Worm (Caenorhabditis elegans) whole organism, L2 larva: ENCODE results near the gene Y7A5A.13.

Experiments
- C34F6.9 ChIP-seq: fragments of 150-350 bp; optimal IDR thresholded peaks from 2 replicates; lab custom pipeline; 2014; ENCODE audit warnings: missing biosample characterization, missing genetic modification characterization
- F13H6.1 ChIP-seq: sonication (generic microtip); optimal IDR thresholded peaks from 2 replicates; lab custom pipeline; 2016; ENCODE audit warnings: missing genetic modification characterization, missing compliant biosample characterization
- R02D3.7 ChIP-seq: fragments of 150-350 bp; optimal IDR thresholded peaks from 2 replicates; lab custom pipeline; 2014; ENCODE audit warnings: missing biosample characterization, missing genetic modification characterization
- Y55F3AM.14 ChIP-seq: fragments of 200-800 bp; sonication (Bioruptor generic); optimal IDR thresholded peaks from 2 replicates; lab custom pipeline; 2018; ENCODE audit warnings: mild to moderate bottlenecking, missing genetic modification characterization, missing compliant biosample characterization
- alr-1 ChIP-seq: fragments of 150-350 bp; optimal IDR thresholded peaks from 2 replicates; lab custom pipeline; 2014; ENCODE audit warnings: missing biosample characterization, missing genetic modification characterization
- aly-2 ChIP-seq: fragments of 150-350 bp; optimal IDR thresholded peaks from 2 replicates; lab custom pipeline; 2014; ENCODE audit warnings: missing biosample characterization, missing genetic modification characterization
- ama-1 ChIP-seq: fragments of 150-350 bp; optimal IDR thresholded peaks from 2 replicates; lab custom pipeline; 2018; ENCODE audit warnings: inconsistent platforms
- blmp-1 ChIP-seq: sonication (generic microtip); optimal IDR thresholded peaks from 2 replicates; lab custom pipeline; 2017; ENCODE audit warnings: missing genetic modification characterization, mild to moderate bottlenecking, missing compliant biosample characterization, antibody characterized with exemption, moderate library complexity; ENCODE audit not compliant: insufficient read depth
- ceh-82 ChIP-seq: fragments of 150-350 bp; optimal IDR thresholded peaks from 2 replicates; lab custom pipeline; 2014; ENCODE audit warnings: missing biosample characterization, missing genetic modification characterization
- elt-1 ChIP-seq: fragments of 150-350 bp; optimal IDR thresholded peaks from 2 replicates; lab custom pipeline; 2014; ENCODE audit warnings: missing biosample characterization, missing genetic modification characterization
- elt-3 ChIP-seq: sonication (generic microtip); optimal IDR thresholded peaks from 2 replicates; lab custom pipeline; 2017; ENCODE audit warnings: missing biosample characterization, missing genetic modification characterization
- fos-1 ChIP-seq: fragments of 150-350 bp; optimal IDR thresholded peaks from 2 replicates; lab custom pipeline; 2014; ENCODE audit warnings: missing biosample characterization, missing genetic modification characterization
- gmeb-1 ChIP-seq: fragments of 150-350 bp; optimal IDR thresholded peaks from 2 replicates; lab custom pipeline; 2014; ENCODE audit warnings: missing biosample characterization, missing genetic modification characterization
- lin-11 ChIP-seq: fragments of 150-350 bp; sonication (generic microtip); optimal IDR thresholded peaks from 2 replicates; lab custom pipeline; 2014; ENCODE audit warnings: missing biosample characterization, missing genetic modification characterization, inconsistent platforms, mixed read lengths
- lin-13 ChIP-seq: fragments of 150-350 bp; optimal IDR thresholded peaks from 2 replicates; lab custom pipeline; 2014; ENCODE audit warnings: missing biosample characterization, missing genetic modification reagents, missing genetic modification characterization
- lsy-2 ChIP-seq, 2 experiments: fragments of 150-350 bp in 1 of 2; sonication (generic microtip) in 1 of 2; optimal IDR thresholded peaks; 2 replicates each; lab custom pipeline; 2014 to 2017; ENCODE audit warnings: missing biosample characterization in 2 of 2, missing genetic modification characterization in 2 of 2
- mab-5 ChIP-seq: fragments of 150-350 bp; optimal IDR thresholded peaks from 2 replicates; lab custom pipeline; 2014; ENCODE audit warnings: missing biosample characterization, missing genetic modification characterization
- mbf-1 ChIP-seq: sonication (generic microtip); optimal IDR thresholded peaks from 2 replicates; lab custom pipeline; 2017; ENCODE audit warnings: missing biosample characterization, missing genetic modification characterization
- mdl-1 ChIP-seq, 2 experiments: fragments of 150-350 bp in 1 of 2; sonication (generic microtip) in 1 of 2; optimal IDR thresholded peaks; 2 replicates each; lab custom pipeline; 2017; ENCODE audit warnings: missing biosample characterization in 2 of 2, missing genetic modification characterization in 2 of 2
- nhr-11 ChIP-seq: fragments of 150-350 bp; optimal IDR thresholded peaks from 2 replicates; lab custom pipeline; 2014; ENCODE audit warnings: missing biosample characterization, missing genetic modification characterization
- nhr-12 ChIP-seq: fragments of 150-350 bp; optimal IDR thresholded peaks from 2 replicates; lab custom pipeline; 2014; ENCODE audit warnings: missing biosample characterization, missing genetic modification characterization
- nhr-129 ChIP-seq: fragments of 150-350 bp; optimal IDR thresholded peaks from 2 replicates; lab custom pipeline; 2014; ENCODE audit warnings: missing biosample characterization, missing genetic modification characterization
- nhr-237 ChIP-seq: fragments of 150-350 bp; optimal IDR thresholded peaks from 2 replicates; lab custom pipeline; 2014; ENCODE audit warnings: missing biosample characterization, missing genetic modification characterization
- nhr-25 ChIP-seq: fragments of 150-350 bp; sonication (generic microtip); optimal IDR thresholded peaks from 3 replicates; lab custom pipeline; 2014; ENCODE audit warnings: missing biosample characterization, missing genetic modification characterization
- nhr-6 ChIP-seq: fragments of 150-350 bp; optimal IDR thresholded peaks from 2 replicates; lab custom pipeline; 2014; ENCODE audit warnings: missing biosample characterization, missing genetic modification characterization
- peb-1 ChIP-seq: fragments of 150-350 bp; optimal IDR thresholded peaks from 2 replicates; lab custom pipeline; 2014; ENCODE audit warnings: missing biosample characterization, missing genetic modification characterization
- sem-4 ChIP-seq: fragments of 150-350 bp; optimal IDR thresholded peaks from 2 replicates; lab custom pipeline; 2014; ENCODE audit warnings: missing biosample characterization, missing genetic modification reagents, missing genetic modification characterization
- skn-1 ChIP-seq: sonication (generic microtip); optimal IDR thresholded peaks from 2 replicates; lab custom pipeline; 2017; ENCODE audit warnings: missing biosample characterization, missing genetic modification characterization
- sma-9 ChIP-seq, 2 experiments: fragments of 150-350 bp in 1 of 2; sonication (generic microtip) in 1 of 2; optimal IDR thresholded peaks; 2 replicates each; lab custom pipeline; 2014 to 2016; ENCODE audit warnings: missing genetic modification characterization in 2 of 2, mild to moderate bottlenecking in 1 of 2, missing biosample characterization in 1 of 2, missing compliant biosample characterization in 1 of 2, missing genetic modification reagents in 1 of 2, moderate library complexity in 1 of 2
- snpc-4 ChIP-seq: fragments of 150-350 bp; optimal IDR thresholded peaks from 2 replicates; lab custom pipeline; 2014; ENCODE audit warnings: missing biosample characterization, missing genetic modification characterization
- unc-39 ChIP-seq: fragments of 150-350 bp; optimal IDR thresholded peaks from 2 replicates; lab custom pipeline; 2014; ENCODE audit warnings: missing biosample characterization, missing genetic modification characterization
- unc-62 ChIP-seq: fragments of 150-350 bp; optimal IDR thresholded peaks from 2 replicates; lab custom pipeline; 2014; ENCODE audit warnings: missing biosample characterization, missing genetic modification reagents, missing genetic modification characterization
- zag-1 ChIP-seq: fragments of 150-350 bp; optimal IDR thresholded peaks from 2 replicates; lab custom pipeline; 2014; ENCODE audit warnings: missing biosample characterization, missing genetic modification characterization
- ztf-1 ChIP-seq: fragments of 200-800 bp; sonication (Bioruptor generic); conservative IDR thresholded peaks from 2 replicates; pipeline ENCODE4 v1.3.6; 2022; ENCODE audit warnings: missing genetic modification characterization, missing compliant biosample characterization
- ztf-4 ChIP-seq: fragments of 150-350 bp; optimal IDR thresholded peaks from 2 replicates; lab custom pipeline; 2014; ENCODE audit warnings: missing biosample characterization, missing genetic modification characterization

Y7A5A.13 gene

ce11 chrX:15769895-15770559 is 3.6 kb upstream of the Y7A5A.13 start:
- no peak for TF ChIP-seq gmeb-1
- TF ChIP-seq lsy-2 (tag; optimal IDR thresholded peaks at IDR 0.05; lab: Kevin White, UChicago), result no peak
- TF ChIP-seq fos-1 (tag; lab: Kevin White, UChicago), result peak; percentile 18

ce11 chrX:15770787-15771186 is 2.9 kb upstream of the Y7A5A.13 start:
- peak; percentile 20 for TF ChIP-seq snpc-4 (tag; lab: Kevin White, UChicago)
- TF ChIP-seq mab-5 (tag; lab: Kevin White, UChicago), result no peak
- TF ChIP-seq, all 48 proteins: peak for 1

- TF ChIP-seq fos-1 (tag; lab: Kevin White, UChicago) (peak; percentile 66), snpc-4 (tag; lab: Kevin White, UChicago) (no peak), elt-1 (tag; lab: Kevin White, UChicago) (no peak), gmeb-1 (no peak), mdl-1 (tag; optimal IDR thresholded peaks at IDR 0.05; lab: Kevin White, UChicago) (no peak)
These were observed 2.2 kb upstream of the Y7A5A.13 start, which contains the start of gene Y7A5A.1 for ce11 chrX:15771411-15771810. TSS of gene Y7A5A.1 (minus strand) at chrX:15771493.

ce11 chrX:15772674-15773073 is 984 bp upstream of the Y7A5A.13 start, which contains the start of gene Y7A5A.2:
TSS of gene Y7A5A.2 (minus strand) at chrX:15772735.
- TF ChIP-seq fos-1 (tag; lab: Kevin White, UChicago) (peak; percentile 35), blmp-1 (tag; lab: Kevin White, UChicago) (peak; percentile 54), C34F6.9 (tag; lab: Kevin White, UChicago) (no peak), mab-5 (tag; lab: Kevin White, UChicago) (no peak), nhr-6 (tag; lab: Kevin White, UChicago) (no peak), nhr-129 (tag; lab: Kevin White, UChicago) (peak; percentile 11), ztf-4 (tag; lab: Kevin White, UChicago) (no peak), lin-13 (GFP tag; lab: Kevin White, UChicago) (no peak), ztf-1 (GFP tag; lab: Robert Waterston, UW) (no peak), zag-1 (tag; lab: Kevin White, UChicago) (no peak), aly-2 (tag; lab: Kevin White, UChicago) (no peak), ama-1 (lab: Kevin White, UChicago) (no peak), unc-39 (tag; lab: Kevin White, UChicago) (no peak), mbf-1 (tag; lab: Kevin White, UChicago) (no peak), lin-11 (no peak), R02D3.7 (tag; lab: Kevin White, UChicago) (no peak), snpc-4 (tag; lab: Kevin White, UChicago) (no peak), elt-3 (no peak), nhr-25 (tag; lab: Kevin White, UChicago) (no peak), F13H6.1 (tag; lab: Kevin White, UChicago) (no peak), ceh-82 (tag; lab: Kevin White, UChicago) (no peak), Y55F3AM.14 (GFP tag; lab: Kevin White, UChicago) (no peak), mdl-1 (tag; optimal IDR thresholded peaks at IDR 0.05; lab: Kevin White, UChicago) (no peak), sem-4 (tag; lab: Kevin White, UChicago) (no peak), nhr-11 (tag; lab: Kevin White, UChicago) (no peak), skn-1 (no peak), sma-9 (GFP tag; optimal IDR thresholded peaks at IDR 0.05; lab: Kevin White, UChicago) (peak; percentile 12), sma-9 (tag; optimal IDR thresholded peaks at IDR 0.05; lab: Kevin White, UChicago) (no peak), unc-62 (GFP tag; lab: Kevin White, UChicago) (no peak), nhr-12 (tag; lab: Kevin White, UChicago) (no peak), alr-1 (no peak), nhr-237 (tag; lab: Kevin White, UChicago) (no peak), peb-1 (tag; lab: Kevin White, UChicago) (no peak)
